Worm (Caenorhabditis elegans) whole organism, early embryonic: ENCODE results near the gene ZK1058.9.

Source experiments
- B0310.2 ChIP-seq: sonication (generic microtip); optimal IDR thresholded peaks from 2 replicates; lab custom pipeline; 2016; ENCODE audit warnings: mild to moderate bottlenecking, missing genetic modification characterization, missing compliant biosample characterization
- F13C5.2 ChIP-seq: sonication (generic microtip); optimal IDR thresholded peaks from 2 replicates; lab custom pipeline; 2017; ENCODE audit warnings: mild to moderate bottlenecking, missing genetic modification characterization, inconsistent platforms, missing compliant biosample characterization
- aly-1 ChIP-seq: sonication (generic microtip); optimal IDR thresholded peaks from 2 replicates; lab custom pipeline; 2016; ENCODE audit warnings: missing genetic modification characterization, missing compliant biosample characterization
- ama-1 ChIP-seq: fragments of 150-350 bp; optimal IDR thresholded peaks from 2 replicates; lab custom pipeline; 2014
- ceh-13 ChIP-seq: fragments of 200-800 bp; sonication (Bioruptor generic); optimal IDR thresholded peaks from 2 replicates; lab custom pipeline; 2018; ENCODE audit warnings: mild to moderate bottlenecking, missing genetic modification characterization, missing compliant biosample characterization
- ceh-36 ChIP-seq: sonication (generic microtip); optimal IDR thresholded peaks from 2 replicates; lab custom pipeline; 2016; ENCODE audit warnings: missing genetic modification characterization, inconsistent platforms, missing compliant biosample characterization
- ets-7 ChIP-seq: sonication (generic microtip); optimal IDR thresholded peaks from 2 replicates; lab custom pipeline; 2016; ENCODE audit warnings: missing genotype, missing genetic modification characterization, missing compliant biosample characterization
- flt-1 ChIP-seq: fragments of 200-800 bp; sonication (Bioruptor generic); IDR thresholded peaks from 2 replicates; pipeline ENCODE4 v1.3.6; 2022; ENCODE audit warnings: missing genetic modification characterization, missing compliant biosample characterization
- hmbx-1 ChIP-seq: sonication (generic microtip); optimal IDR thresholded peaks from 2 replicates; lab custom pipeline; 2016; ENCODE audit warnings: mild to moderate bottlenecking, missing genetic modification characterization, missing compliant biosample characterization
- hmg-4 ChIP-seq: fragments of 200-800 bp; sonication (Bioruptor generic); optimal IDR thresholded peaks from 2 replicates; lab custom pipeline; 2018; ENCODE audit warnings: mild to moderate bottlenecking, missing genetic modification characterization, missing compliant biosample characterization
- hnd-1 ChIP-seq: sonication (generic microtip); optimal IDR thresholded peaks from 2 replicates; lab custom pipeline; 2016; ENCODE audit warnings: missing genetic modification characterization, missing compliant biosample characterization
- pes-1 ChIP-seq: fragments of 200-800 bp; sonication (Bioruptor generic); IDR thresholded peaks from 2 replicates; pipeline ENCODE4 v1.3.6; 2022; ENCODE audit warnings: missing genetic modification reagents, missing genetic modification characterization, missing compliant biosample characterization
- scrt-1 ChIP-seq: fragments of 200-800 bp; sonication (Bioruptor generic); IDR thresholded peaks from 2 replicates; pipeline ENCODE4 v1.3.6; 2022; ENCODE audit warnings: missing genetic modification characterization, missing compliant biosample characterization
- sea-1 ChIP-seq: fragments of 200-800 bp; sonication (Bioruptor generic); conservative IDR thresholded peaks from 2 replicates; pipeline ENCODE4 v1.3.6; 2022; ENCODE audit warnings: missing genetic modification characterization, missing compliant biosample characterization
- tbx-11 ChIP-seq: fragments of 200-800 bp; sonication (Bioruptor generic); IDR thresholded peaks from 2 replicates; pipeline ENCODE4 v1.3.6; 2022; ENCODE audit warnings: missing genetic modification characterization, missing compliant biosample characterization
- tbx-37 ChIP-seq: fragments of 200-800 bp; sonication (Bioruptor generic); conservative IDR thresholded peaks from 2 replicates; pipeline ENCODE4 v1.3.6; 2022; ENCODE audit warnings: missing genetic modification reagents, missing genetic modification characterization, missing compliant biosample characterization
- tra-4 ChIP-seq: sonication (generic microtip); optimal IDR thresholded peaks from 2 replicates; lab custom pipeline; 2017; ENCODE audit warnings: missing genetic modification characterization, missing compliant biosample characterization

The ZK1058.9 gene

DNA sequence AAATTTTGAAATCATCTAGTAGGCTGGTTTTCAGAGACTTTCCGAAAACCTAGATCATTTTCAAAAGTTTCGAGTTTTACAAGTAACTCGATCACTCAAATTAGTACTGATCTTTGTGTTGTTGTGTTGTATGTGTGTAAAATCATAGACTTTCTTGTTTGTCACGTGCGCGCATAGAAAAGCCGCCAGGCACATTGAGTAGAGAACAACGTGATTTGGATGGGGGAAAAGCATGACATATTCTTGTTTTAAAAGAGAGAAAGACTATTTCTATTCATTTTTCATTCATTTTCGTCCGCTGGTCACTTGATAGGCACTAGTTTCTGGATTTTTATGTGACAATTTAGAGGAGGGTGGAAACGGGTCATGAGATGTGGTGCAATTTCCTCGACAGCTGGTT is 28.2 kb upstream of the ZK1058.9 start:
- TF ChIP-seq scrt-1 (GFP tag; lab: Robert Waterston, UW) = no peak
- TF ChIP-seq aly-1 (tag; lab: Kevin White, UChicago) = no peak
- TF ChIP-seq hmbx-1 (tag; lab: Kevin White, UChicago) = no peak
- TF ChIP-seq ceh-36 = no peak
- no peak for TF ChIP-seq F13C5.2
- no peak for TF ChIP-seq ceh-13 (GFP tag; lab: Kevin White, UChicago)
- no peak for TF ChIP-seq hmg-4 (GFP tag; lab: Kevin White, UChicago)
- TF ChIP-seq sea-1 = no peak
- no peak for TF ChIP-seq flt-1
- no peak for TF ChIP-seq pes-1 (GFP tag; lab: Robert Waterston, UW)
- TF ChIP-seq tbx-37 (GFP tag; lab: Robert Waterston, UW) = no peak
- no peak for TF ChIP-seq tra-4 (tag; lab: Kevin White, UChicago)
- TF ChIP-seq ets-7 (tag; lab: Kevin White, UChicago) = no peak
- no peak for TF ChIP-seq tbx-11 (GFP tag; lab: Robert Waterston, UW)

DNA sequence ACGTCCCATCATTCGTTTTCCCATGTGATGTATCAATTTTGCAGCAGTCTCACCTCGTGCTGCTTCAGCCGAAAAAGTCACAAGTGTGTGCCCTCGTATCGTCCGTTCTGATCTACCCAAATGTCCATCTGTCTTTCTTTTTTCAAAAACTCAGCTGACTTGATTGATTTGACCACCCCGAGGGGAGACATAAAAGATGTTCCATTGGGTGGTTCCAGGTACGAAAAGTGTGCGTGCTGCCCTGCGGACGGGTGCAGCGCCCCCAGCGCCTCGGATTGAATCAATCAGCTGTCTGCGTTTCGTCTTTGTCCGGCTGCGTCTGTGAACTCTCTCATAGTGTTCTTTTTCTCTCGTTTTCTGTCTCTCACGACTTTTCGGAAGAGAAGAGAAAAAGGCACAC is 27.2 kb upstream of the ZK1058.9 start:
- TF ChIP-seq ets-7 (tag; lab: Kevin White, UChicago) (no peak), pes-1 (GFP tag; lab: Robert Waterston, UW) (no peak), tra-4 (tag; lab: Kevin White, UChicago) (no peak), flt-1 (no peak), ama-1 (lab: Kevin White, UChicago) (no peak), B0310.2 (tag; lab: Kevin White, UChicago) (no peak), aly-1 (tag; lab: Kevin White, UChicago) (no peak), ceh-36 (no peak), tbx-37 (GFP tag; lab: Robert Waterston, UW) (no peak), hnd-1 (no peak), tbx-11 (GFP tag; lab: Robert Waterston, UW) (no peak), ceh-13 (GFP tag; lab: Kevin White, UChicago) (no peak), hmg-4 (GFP tag; lab: Kevin White, UChicago) (no peak), scrt-1 (GFP tag; lab: Robert Waterston, UW) (no peak), sea-1 (no peak), F13C5.2 (no peak), hmbx-1 (tag; lab: Kevin White, UChicago) (no peak)

DNA sequence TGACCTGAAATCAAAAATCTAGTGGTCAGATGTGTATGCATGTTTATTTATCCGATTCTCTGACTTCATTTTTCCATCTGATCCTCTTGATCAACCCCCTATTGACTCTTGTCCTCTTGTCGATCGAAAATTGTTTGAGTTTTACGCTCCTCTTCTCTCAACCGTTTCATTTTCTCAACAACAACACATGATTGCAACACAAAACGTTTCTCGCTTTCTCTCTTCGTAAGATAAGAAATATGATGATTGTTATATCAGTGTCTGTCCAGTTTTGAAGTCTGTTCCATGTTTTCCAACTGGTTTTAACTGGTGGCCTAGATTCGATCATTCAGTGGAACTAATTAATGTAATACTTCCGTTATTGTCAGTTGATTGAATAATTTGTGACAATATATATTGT is 26.0 kb upstream of the ZK1058.9 start:
- TF ChIP-seq tra-4 (tag; lab: Kevin White, UChicago) = no peak
- no peak for TF ChIP-seq hmg-4 (GFP tag; lab: Kevin White, UChicago)
- TF ChIP-seq ceh-13 (GFP tag; lab: Kevin White, UChicago) = no peak
- TF ChIP-seq ama-1 (lab: Kevin White, UChicago) = no peak
- TF ChIP-seq sea-1 = no peak
- no peak for TF ChIP-seq scrt-1 (GFP tag; lab: Robert Waterston, UW)
- TF ChIP-seq tbx-11 (GFP tag; lab: Robert Waterston, UW) = no peak
- no peak for TF ChIP-seq tbx-37 (GFP tag; lab: Robert Waterston, UW)

DNA sequence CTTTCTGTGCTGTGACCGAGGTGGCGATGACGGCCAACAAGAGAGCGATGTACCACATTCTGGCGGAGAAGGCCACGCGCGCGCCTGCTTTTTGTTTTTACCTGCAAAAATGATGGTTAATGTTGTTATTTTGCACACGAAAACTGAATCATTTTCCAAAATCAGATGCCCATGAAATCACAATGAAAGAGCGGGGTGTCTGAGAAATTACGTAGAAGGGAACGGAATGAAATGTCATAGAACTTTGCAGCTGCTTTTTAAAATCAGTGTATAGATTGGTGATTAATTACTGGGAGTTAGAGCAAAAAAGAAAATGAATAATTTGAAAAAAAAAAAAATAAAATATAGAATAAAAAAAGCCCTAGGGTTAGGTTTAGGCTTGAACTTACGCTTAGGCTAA is 9.8 kb upstream of the ZK1058.9 start, which contains the start of gene npl-10:
npl-10 (minus strand) TSS at position 101 of the 400 bp plus-strand sequence.
- TF ChIP-seq tra-4 (tag; lab: Kevin White, UChicago) (no peak), hmbx-1 (tag; lab: Kevin White, UChicago) (no peak), sea-1 (no peak), ceh-13 (GFP tag; lab: Kevin White, UChicago) (no peak), flt-1 (no peak), tbx-11 (GFP tag; lab: Robert Waterston, UW) (no peak), hmg-4 (GFP tag; lab: Kevin White, UChicago) (no peak), hnd-1 (no peak), aly-1 (tag; lab: Kevin White, UChicago) (no peak), ceh-36 (no peak), pes-1 (GFP tag; lab: Robert Waterston, UW) (no peak), ets-7 (tag; lab: Kevin White, UChicago) (no peak), scrt-1 (GFP tag; lab: Robert Waterston, UW) (no peak)

DNA sequence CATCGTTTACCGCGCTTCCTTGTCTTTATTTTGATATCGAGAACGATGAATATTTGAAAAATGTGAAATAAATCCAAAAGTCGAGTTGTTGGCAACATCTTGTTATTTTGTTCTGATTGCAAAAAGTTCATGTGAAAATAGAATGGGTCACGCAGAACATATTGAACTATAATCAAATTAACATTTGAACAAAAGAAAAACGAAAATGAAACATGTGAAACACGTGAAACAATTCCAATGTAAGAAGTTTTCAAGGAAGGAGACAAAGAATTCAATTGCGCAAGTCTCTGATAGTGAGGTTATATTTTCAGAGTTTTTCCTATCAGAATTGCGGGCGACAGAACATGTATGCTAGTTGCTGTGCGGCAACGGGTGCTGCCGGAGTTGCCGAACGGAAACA is 5.4 kb upstream of the ZK1058.9 start, which contains the start of gene F37A8.2:
F37A8.2 (minus strand) TSS at position 101 of the 400 bp plus-strand sequence.
- TF ChIP-seq ama-1 (lab: Kevin White, UChicago) (no peak), pes-1 (GFP tag; lab: Robert Waterston, UW) (no peak)

DNA sequence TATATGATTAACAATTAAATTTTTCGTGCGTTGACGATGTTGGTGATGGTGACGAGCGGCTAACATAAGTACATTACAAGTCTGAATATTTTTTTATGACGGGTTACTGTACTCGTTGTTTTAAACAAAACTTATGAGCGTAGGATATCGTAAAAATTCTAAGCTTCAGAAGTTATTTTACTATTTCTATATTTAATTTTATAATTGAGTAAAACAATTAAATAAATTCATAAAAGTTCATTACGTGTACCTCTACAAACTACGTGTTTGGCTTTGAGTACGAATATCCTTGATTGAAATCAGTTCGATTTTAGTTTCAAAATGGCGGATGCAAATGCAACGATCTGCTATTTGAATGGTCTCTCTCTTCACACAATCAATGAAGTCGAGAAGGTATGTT is 2.1 kb upstream of the ZK1058.9 start, which contains the start of gene F37A8.1:
F37A8.1 (plus strand) TSS at position 301 of the 400 bp plus-strand sequence.
- TF ChIP-seq sea-1 = no peak
- no peak for TF ChIP-seq flt-1
- no peak for TF ChIP-seq hmg-4 (GFP tag; lab: Kevin White, UChicago)
- TF ChIP-seq F13C5.2 = no peak
- TF ChIP-seq B0310.2 (tag; lab: Kevin White, UChicago) = no peak

DNA sequence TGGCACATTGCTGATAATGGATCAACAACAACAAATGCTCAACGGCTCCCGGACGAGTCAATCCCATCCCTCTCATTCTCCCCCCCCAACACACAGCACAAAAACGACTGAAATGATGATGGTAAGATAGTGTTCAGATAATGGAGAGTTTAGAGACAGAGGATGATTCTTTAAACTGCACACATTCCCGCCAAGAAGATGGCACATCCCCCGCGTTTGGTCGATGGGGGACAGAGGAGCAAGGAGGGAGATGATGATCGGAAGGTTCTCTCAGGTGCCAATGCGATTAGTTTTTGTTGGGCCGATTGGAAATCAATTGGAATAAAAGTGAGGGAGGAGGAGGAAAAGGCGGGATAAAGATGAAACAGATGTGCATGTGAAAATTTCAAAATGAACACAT is 1.4 kb upstream of the ZK1058.9 start:
- TF ChIP-seq ceh-13 (GFP tag; lab: Kevin White, UChicago) (no peak), aly-1 (tag; lab: Kevin White, UChicago) (no peak), ets-7 (tag; lab: Kevin White, UChicago) (no peak), ceh-36 (no peak), tbx-11 (GFP tag; lab: Robert Waterston, UW) (no peak), hnd-1 (no peak)

DNA sequence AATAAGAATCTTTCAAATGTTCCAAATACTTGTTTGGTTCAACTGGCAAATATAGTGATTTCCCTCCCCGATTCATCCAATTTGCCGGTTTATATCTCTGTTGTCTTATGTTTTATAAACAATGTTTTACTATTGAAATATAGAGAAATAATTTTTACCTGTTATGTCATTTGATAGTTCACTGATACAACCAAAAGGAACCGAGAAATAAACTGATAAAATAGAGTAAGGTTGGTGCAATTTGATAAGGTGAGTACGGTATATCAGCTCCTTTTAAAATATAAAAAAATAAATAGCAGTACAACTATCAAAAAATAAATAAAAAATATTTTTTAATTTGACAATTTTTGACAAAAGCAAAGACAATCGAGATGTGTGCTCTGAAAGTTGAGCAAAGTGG is 785 bp upstream of the ZK1058.9 start:
- no peak for TF ChIP-seq pes-1 (GFP tag; lab: Robert Waterston, UW)
- TF ChIP-seq hnd-1 = no peak
- TF ChIP-seq tra-4 (tag; lab: Kevin White, UChicago) = no peak
- no peak for TF ChIP-seq scrt-1 (GFP tag; lab: Robert Waterston, UW)
- no peak for TF ChIP-seq hmg-4 (GFP tag; lab: Kevin White, UChicago)
- no peak for TF ChIP-seq tbx-37 (GFP tag; lab: Robert Waterston, UW)
- no peak for TF ChIP-seq F13C5.2
- TF ChIP-seq hmbx-1 (tag; lab: Kevin White, UChicago) = no peak
- TF ChIP-seq aly-1 (tag; lab: Kevin White, UChicago) = no peak
- TF ChIP-seq ets-7 (tag; lab: Kevin White, UChicago) = no peak
- no peak for TF ChIP-seq B0310.2 (tag; lab: Kevin White, UChicago)
- TF ChIP-seq ceh-13 (GFP tag; lab: Kevin White, UChicago) = no peak
- TF ChIP-seq ceh-36 = no peak
- TF ChIP-seq flt-1 = no peak
- no peak for TF ChIP-seq ama-1 (lab: Kevin White, UChicago)
- no peak for TF ChIP-seq tbx-11 (GFP tag; lab: Robert Waterston, UW)
